Worm (Caenorhabditis elegans) whole organism, young adult: ENCODE measurements around the gene nhr-211.

Experiments
- B0019.2 ChIP-seq: fragments of 200-800 bp; sonication (Bioruptor generic); conservative IDR thresholded peaks from 2 replicates; pipeline ENCODE4 v1.3.6; 2022; ENCODE audit warnings: missing genetic modification reagents, missing genetic modification characterization, missing compliant biosample characterization
- B0261.1 ChIP-seq: sonication (generic microtip); optimal IDR thresholded peaks from 2 replicates; lab custom pipeline; 2016; ENCODE audit warnings: mild to moderate bottlenecking, missing genetic modification characterization, moderate library complexity, missing compliant biosample characterization
- D2030.7 ChIP-seq: fragments of 200-800 bp; sonication (Bioruptor generic); IDR thresholded peaks from 2 replicates; pipeline ENCODE4 v1.3.6; 2022; ENCODE audit warnings: missing genetic modification reagents, missing genetic modification characterization, missing compliant biosample characterization
- F10E7.11 ChIP-seq: sonication (generic microtip); optimal IDR thresholded peaks from 2 replicates; lab custom pipeline; 2017; ENCODE audit warnings: mild to moderate bottlenecking, missing genetic modification characterization, moderate library complexity, missing compliant biosample characterization
- F22D6.2 ChIP-seq: sonication (generic microtip); optimal IDR thresholded peaks from 2 replicates; lab custom pipeline; 2016; ENCODE audit warnings: mild to moderate bottlenecking, missing genetic modification characterization, missing compliant biosample characterization
- F33H1.4 ChIP-seq: fragments of 200-800 bp; sonication (Bioruptor generic); IDR thresholded peaks from 2 replicates; pipeline ENCODE4 v1.3.6; 2022; ENCODE audit warnings: missing genetic modification reagents, missing genetic modification characterization, missing compliant biosample characterization
- F39B2.1 ChIP-seq: fragments of 200-800 bp; sonication (Bioruptor generic); IDR thresholded peaks from 2 replicates; pipeline ENCODE4 v1.3.6; 2022; ENCODE audit warnings: missing genetic modification reagents, missing genetic modification characterization, missing compliant biosample characterization
- F57A8.1 ChIP-seq: fragments of 200-800 bp; sonication (Bioruptor generic); optimal IDR thresholded peaks from 2 replicates; lab custom pipeline; 2018; ENCODE audit warnings: mild to moderate bottlenecking, missing genetic modification characterization, moderate library complexity, missing compliant biosample characterization
- Y56A3A.18 ChIP-seq: fragments of 200-800 bp; sonication (Bioruptor generic); IDR thresholded peaks from 2 replicates; pipeline ENCODE4 v1.3.6; 2022; ENCODE audit warnings: missing genetic modification reagents, missing genetic modification characterization, missing compliant biosample characterization
- Y95B8A.8 ChIP-seq: fragments of 200-800 bp; sonication (Bioruptor generic); IDR thresholded peaks from 2 replicates; pipeline ENCODE4 v1.3.6; 2022; ENCODE audit warnings: missing genetic modification reagents, missing genetic modification characterization, missing compliant biosample characterization
- ama-1 ChIP-seq, 3 experiments: fragments of 150-350 bp in 1 of 3; sonication (generic microtip) in 2 of 3; optimal IDR thresholded peaks; 2 replicates each; lab custom pipeline; 2014 to 2018; ENCODE audit warnings: missing biosample characterization in 2 of 3, missing genetic modification characterization in 2 of 3, missing genetic modification reagents in 2 of 3
- attf-5 ChIP-seq: fragments of 200-800 bp; sonication (Bioruptor generic); optimal IDR thresholded peaks from 2 replicates; lab custom pipeline; 2018; ENCODE audit warnings: mild to moderate bottlenecking, missing genetic modification characterization, missing compliant biosample characterization
- ceh-40 ChIP-seq: fragments of 200-800 bp; sonication (Bioruptor generic); IDR thresholded peaks from 2 replicates; pipeline ENCODE4 v1.3.6; 2022; ENCODE audit warnings: missing genetic modification characterization, missing compliant biosample characterization
- ceh-58 ChIP-seq: fragments of 200-800 bp; sonication (Bioruptor generic); IDR thresholded peaks from 2 replicates; pipeline ENCODE4 v1.3.6; 2022; ENCODE audit warnings: missing genetic modification characterization, missing compliant biosample characterization
- dpff-1 ChIP-seq: sonication (generic microtip); optimal IDR thresholded peaks from 2 replicates; lab custom pipeline; 2017; ENCODE audit warnings: mild to moderate bottlenecking, missing genetic modification characterization, missing compliant biosample characterization
- efl-1 ChIP-seq: fragments of 150-350 bp; optimal IDR thresholded peaks from 2 replicates; lab custom pipeline; 2014; ENCODE audit warnings: missing biosample characterization, missing genetic modification reagents, missing genetic modification characterization
- egrh-3 ChIP-seq: fragments of 200-800 bp; sonication (Bioruptor generic); IDR thresholded peaks from 2 replicates; pipeline ENCODE4 v1.3.6; 2022; ENCODE audit warnings: missing genetic modification reagents, missing genetic modification characterization, missing compliant biosample characterization
- ekl-4 ChIP-seq: fragments of 200-800 bp; sonication (Bioruptor generic); IDR thresholded peaks from 2 replicates; pipeline ENCODE4 v1.3.6; 2022; ENCODE audit warnings: missing genetic modification reagents, missing genetic modification characterization, missing compliant biosample characterization
- hlh-12 ChIP-seq: sonication (generic microtip); optimal IDR thresholded peaks from 2 replicates; lab custom pipeline; 2016; ENCODE audit warnings: missing genetic modification characterization, missing compliant biosample characterization
- lin-26 ChIP-seq: fragments of 200-800 bp; sonication (Bioruptor generic); IDR thresholded peaks from 2 replicates; pipeline ENCODE4 v1.3.6; 2022; ENCODE audit warnings: missing genetic modification reagents, missing genetic modification characterization, missing compliant biosample characterization
- lin-35 ChIP-seq, 3 experiments: fragments of 150-350 bp in 2 of 3; sonication (generic microtip) in 1 of 3; optimal IDR thresholded peaks; 2 replicates each; lab custom pipeline; 2014 to 2018; ENCODE audit warnings: missing biosample characterization in 3 of 3, missing genetic modification characterization in 3 of 3, missing genetic modification reagents in 3 of 3
- madf-3 ChIP-seq: fragments of 200-800 bp; sonication (Bioruptor generic); IDR thresholded peaks from 2 replicates; pipeline ENCODE4 v1.3.6; 2022; ENCODE audit warnings: missing genetic modification reagents, missing genetic modification characterization, missing compliant biosample characterization
- madf-8 ChIP-seq: fragments of 200-800 bp; sonication (Bioruptor generic); conservative IDR thresholded peaks from 2 replicates; pipeline ENCODE4 v1.3.6; 2022; ENCODE audit warnings: missing genetic modification reagents, missing genetic modification characterization, missing compliant biosample characterization
- mel-28 ChIP-seq: sonication (generic microtip); optimal IDR thresholded peaks from 2 replicates; lab custom pipeline; 2016; ENCODE audit warnings: borderline replicate concordance, mild to moderate bottlenecking, missing genetic modification characterization, missing compliant biosample characterization
- mxl-1 ChIP-seq: sonication (generic microtip); optimal IDR thresholded peaks from 2 replicates; lab custom pipeline; 2016; ENCODE audit warnings: missing genetic modification characterization, missing compliant biosample characterization
- nhr-120 ChIP-seq: fragments of 200-800 bp; sonication (Bioruptor generic); IDR thresholded peaks from 2 replicates; pipeline ENCODE4 v1.3.6; 2022; ENCODE audit warnings: missing genetic modification characterization, missing compliant biosample characterization
- sdz-38 ChIP-seq: sonication (generic microtip); optimal IDR thresholded peaks from 2 replicates; lab custom pipeline; 2016; ENCODE audit warnings: missing genotype, missing genetic modification characterization, missing compliant biosample characterization
- snpc-4 ChIP-seq, 5 experiments: fragments of 150-350 bp in 1 of 5; sonication (generic microtip) in 4 of 5; optimal IDR thresholded peaks; 2 replicates each; lab custom pipeline; 2014 to 2018; ENCODE audit warnings: missing genetic modification characterization in 5 of 5, missing biosample characterization in 3 of 5, antibody characterized with exemption in 2 of 5, mild to moderate bottlenecking in 2 of 5, missing compliant biosample characterization in 2 of 5, missing genotype in 2 of 5, moderate library complexity in 2 of 5, missing genetic modification reagents in 1 of 5
- somi-1 ChIP-seq: fragments of 200-800 bp; sonication (Bioruptor generic); optimal IDR thresholded peaks from 2 replicates; lab custom pipeline; 2018; ENCODE audit warnings: mild to moderate bottlenecking, missing genetic modification characterization, missing compliant biosample characterization
- sptf-2 ChIP-seq: fragments of 200-800 bp; sonication (Bioruptor generic); optimal IDR thresholded peaks from 2 replicates; lab custom pipeline; 2018; ENCODE audit warnings: mild to moderate bottlenecking, missing genetic modification characterization, missing compliant biosample characterization
- tbp1 ChIP-seq: fragments of 200-800 bp; sonication (Bioruptor generic); optimal IDR thresholded peaks from 2 replicates; lab custom pipeline; 2018; ENCODE audit warnings: mild to moderate bottlenecking, missing genetic modification characterization, missing compliant biosample characterization
- zfh-2 ChIP-seq: fragments of 200-800 bp; sonication (Bioruptor generic); conservative IDR thresholded peaks from 2 replicates; pipeline ENCODE4 v1.3.6; 2022; ENCODE audit warnings: missing genetic modification reagents, missing genetic modification characterization, missing compliant biosample characterization
- zim-3 ChIP-seq: sonication (generic microtip); optimal IDR thresholded peaks from 2 replicates; lab custom pipeline; 2017; ENCODE audit warnings: mild to moderate bottlenecking, missing genetic modification characterization, moderate library complexity, missing compliant biosample characterization
- ztf-26 ChIP-seq: sonication (generic microtip); optimal IDR thresholded peaks from 2 replicates; lab custom pipeline; 2017; ENCODE audit warnings: missing genetic modification characterization, missing compliant biosample characterization
- ztf-28 ChIP-seq: fragments of 200-800 bp; sonication (Bioruptor generic); IDR thresholded peaks from 2 replicates; pipeline ENCODE4 v1.3.6; 2022; ENCODE audit warnings: missing genetic modification reagents, missing genetic modification characterization, missing compliant biosample characterization
- ztf-6 ChIP-seq: fragments of 200-800 bp; sonication (Bioruptor generic); IDR thresholded peaks from 2 replicates; pipeline ENCODE4 v1.3.6; 2022; ENCODE audit warnings: missing genetic modification reagents, missing genetic modification characterization, missing compliant biosample characterization

Gene nhr-211

ce11 chrV:443193-443592, 43.6 kb upstream of the nhr-211 start, which contains the start of gene srh-33:
TSS of gene srh-33 (minus strand) at chrV:443293.
- TF ChIP-seq tbp1, result no peak
- TF ChIP-seq snpc-4 (GFP tag; optimal IDR thresholded peaks at IDR 0.05; lab: Kevin White, UChicago), result no peak
- no peak for TF ChIP-seq snpc-4 (tag; optimal IDR thresholded peaks at IDR 0.05; lab: Kevin White, UChicago)
- no peak for TF ChIP-seq sptf-2
- TF ChIP-seq Y95B8A.8 (GFP tag; lab: Robert Waterston, UW), result no peak
- no peak for TF ChIP-seq ceh-40 (GFP tag; lab: Robert Waterston, UW)
- TF ChIP-seq mel-28 (tag; lab: Kevin White, UChicago), result no peak
- no peak for TF ChIP-seq ztf-26 (tag; lab: Kevin White, UChicago)
- no peak for TF ChIP-seq ama-1 (optimal IDR thresholded peaks at IDR 0.05; lab: Kevin White, UChicago)
- TF ChIP-seq ama-1 (GFP tag; optimal IDR thresholded peaks at IDR 0.05; lab: Kevin White, UChicago), result no peak
- TF ChIP-seq D2030.7 (GFP tag; lab: Robert Waterston, UW), result no peak
- no peak for TF ChIP-seq B0019.2 (GFP tag; lab: Robert Waterston, UW)
- TF ChIP-seq B0261.1 (tag; lab: Kevin White, UChicago), result no peak
- no peak for TF ChIP-seq ztf-6 (GFP tag; lab: Robert Waterston, UW)
- TF ChIP-seq attf-5, result no peak
- TF ChIP-seq madf-3 (GFP tag; lab: Robert Waterston, UW), result no peak
- no peak for TF ChIP-seq F33H1.4 (GFP tag; lab: Robert Waterston, UW)
- TF ChIP-seq efl-1 (GFP tag; lab: Kevin White, UChicago), result no peak
- no peak for TF ChIP-seq Y56A3A.18 (GFP tag; lab: Robert Waterston, UW)

- TF ChIP-seq lin-35 (GFP tag; optimal IDR thresholded peaks at IDR 0.05; lab: Kevin White, UChicago), result no peak
- TF ChIP-seq zim-3 (tag; lab: Kevin White, UChicago), result no peak
- no peak for TF ChIP-seq F10E7.11 (tag; lab: Kevin White, UChicago)
- no peak for TF ChIP-seq F57A8.1 (GFP tag; lab: Kevin White, UChicago)
- TF ChIP-seq mxl-1 (tag; lab: Kevin White, UChicago), result no peak
- TF ChIP-seq mel-28 (tag; lab: Kevin White, UChicago), result no peak
- TF ChIP-seq F22D6.2, result no peak
- no peak for TF ChIP-seq F39B2.1 (GFP tag; lab: Robert Waterston, UW)
- TF ChIP-seq B0019.2 (GFP tag; lab: Robert Waterston, UW), result no peak
- TF ChIP-seq egrh-3, result no peak
- no peak for TF ChIP-seq somi-1
- no peak for TF ChIP-seq ekl-4
- TF ChIP-seq ztf-28 (GFP tag; lab: Robert Waterston, UW), result no peak
- no peak for TF ChIP-seq hlh-12 (tag; lab: Kevin White, UChicago)
- no peak for TF ChIP-seq ceh-58
- TF ChIP-seq madf-8 (GFP tag; lab: Robert Waterston, UW), result no peak
- TF ChIP-seq sdz-38, result no peak
- no peak for TF ChIP-seq dpff-1
- TF ChIP-seq nhr-120 (GFP tag; lab: Robert Waterston, UW), result no peak
These were observed 40.2 kb upstream of the nhr-211 start, which contains the start of gene srh-34 for ce11 chrV:446574-446973. TSS of gene srh-34 (minus strand) at chrV:446674.

ce11 chrV:446988-447387, 39.8 kb upstream of the nhr-211 start:
- TF ChIP-seq lin-26 (GFP tag; lab: Robert Waterston, UW), result 0 out of 2 replicates have a peak, but pooled peaks have one; percentile 39
- peak; percentile 72 for TF ChIP-seq zfh-2 (GFP tag; lab: Robert Waterston, UW)
- no peak for TF ChIP-seq egrh-3
